Worm (Caenorhabditis elegans) whole organism, L4 larva: ENCODE data around the gene twk-45.

ENCODE experiments used
- F26F4.8 ChIP-seq: fragments of 200-800 bp; sonication (Bioruptor generic); conservative IDR thresholded peaks from 2 replicates; pipeline ENCODE4 v1.3.6; 2022; ENCODE audit warnings: missing genetic modification characterization, missing compliant biosample characterization
- F49E8.2 ChIP-seq: sonication (generic microtip); optimal IDR thresholded peaks from 2 replicates; lab custom pipeline; 2016; ENCODE audit warnings: missing compliant biosample characterization, mild to moderate bottlenecking, missing genetic modification characterization, borderline replicate concordance
- R02D3.7 ChIP-seq: fragments of 150-350 bp; sonication (generic microtip); optimal IDR thresholded peaks from 3 replicates; lab custom pipeline; 2014; ENCODE audit warnings: missing biosample characterization, missing genetic modification characterization
- Y48G9A.11 ChIP-seq: fragments of 200-800 bp; sonication (Bioruptor generic); IDR thresholded peaks from 2 replicates; pipeline ENCODE4 v1.3.6; 2022; ENCODE audit warnings: missing genetic modification reagents, missing genetic modification characterization, missing compliant biosample characterization
- ZK337.2 ChIP-seq: fragments of 200-800 bp; sonication (Bioruptor generic); IDR thresholded peaks from 2 replicates; pipeline ENCODE4 v1.3.6; 2022; ENCODE audit warnings: missing genetic modification reagents, missing genetic modification characterization, missing compliant biosample characterization
- ZK546.5 ChIP-seq, 2 experiments: sonication (generic microtip); optimal IDR thresholded peaks; 2 replicates each; lab custom pipeline; 2017; ENCODE audit warnings: missing biosample characterization in 2 of 2, missing genetic modification characterization in 2 of 2
- ama-1 ChIP-seq: fragments of 150-350 bp; optimal IDR thresholded peaks from 2 replicates; lab custom pipeline; 2014; ENCODE audit warnings: inconsistent platforms, mixed read lengths
- attf-4 ChIP-seq: sonication (generic microtip); optimal IDR thresholded peaks from 3 replicates; lab custom pipeline; 2017; ENCODE audit warnings: missing biosample characterization, missing genetic modification characterization
- ceh-44 ChIP-seq: fragments of 200-800 bp; sonication (Bioruptor generic); IDR thresholded peaks from 2 replicates; pipeline ENCODE4 v1.3.6; 2022; ENCODE audit warnings: missing genetic modification reagents, missing genetic modification characterization, missing compliant biosample characterization
- ceh-62 ChIP-seq: sonication (generic microtip); optimal IDR thresholded peaks from 2 replicates; lab custom pipeline; 2017; ENCODE audit warnings: missing biosample characterization, missing genetic modification characterization
- ces-1 ChIP-seq: fragments of 150-350 bp; sonication (generic microtip); optimal IDR thresholded peaks from 4 replicates; lab custom pipeline; 2014; ENCODE audit warnings: missing biosample characterization, missing genetic modification reagents, missing genetic modification characterization
- cey-2 ChIP-seq: sonication (generic microtip); optimal IDR thresholded peaks from 3 replicates; lab custom pipeline; 2017; ENCODE audit warnings: missing genetic modification characterization, mild to moderate bottlenecking, missing compliant biosample characterization, antibody characterized with exemption, borderline replicate concordance; ENCODE audit not compliant: insufficient read depth
- daf-12 ChIP-seq: fragments of 150-350 bp; optimal IDR thresholded peaks from 2 replicates; lab custom pipeline; 2014; ENCODE audit warnings: missing biosample characterization, missing genetic modification reagents, missing genetic modification characterization
- daf-16 ChIP-seq, 3 experiments: sonication (generic microtip); optimal IDR thresholded peaks; 2 replicates each; lab custom pipeline; 2016 to 2017; ENCODE audit warnings: missing genetic modification characterization in 3 of 3, missing genetic modification reagents in 3 of 3, mild to moderate bottlenecking in 2 of 3, missing compliant biosample characterization in 2 of 3, missing biosample characterization in 1 of 3, moderate library complexity in 1 of 3
- daf-8 ChIP-seq: fragments of 200-800 bp; sonication (Bioruptor generic); IDR thresholded peaks from 2 replicates; pipeline ENCODE4 v1.3.6; 2022; ENCODE audit warnings: missing genetic modification characterization, missing compliant biosample characterization
- dmd-6 ChIP-seq: fragments of 200-800 bp; sonication (Bioruptor generic); IDR thresholded peaks from 2 replicates; pipeline ENCODE4 v1.3.6; 2022; ENCODE audit warnings: missing genetic modification reagents, missing genetic modification characterization, missing compliant biosample characterization
- dmd-9 ChIP-seq: fragments of 200-800 bp; sonication (Bioruptor generic); IDR thresholded peaks from 2 replicates; pipeline ENCODE4 v1.3.6; 2022; ENCODE audit warnings: missing genetic modification reagents, missing genetic modification characterization, missing compliant biosample characterization
- dpl-1 ChIP-seq: fragments of 150-350 bp; optimal IDR thresholded peaks from 2 replicates; lab custom pipeline; 2014; ENCODE audit warnings: missing biosample characterization, missing genetic modification reagents, missing genetic modification characterization
- duxl-1 ChIP-seq: sonication (generic microtip); optimal IDR thresholded peaks from 2 replicates; lab custom pipeline; 2016; ENCODE audit warnings: mild to moderate bottlenecking, missing genetic modification characterization, moderate library complexity, missing compliant biosample characterization; ENCODE audit not compliant: poor library complexity
- egl-43 ChIP-seq: fragments of 200-800 bp; sonication (Bioruptor generic); IDR thresholded peaks from 2 replicates; pipeline ENCODE4 v1.3.6; 2022; ENCODE audit warnings: missing genetic modification reagents, missing genetic modification characterization, missing compliant biosample characterization
- fkh-10 ChIP-seq: fragments of 150-350 bp; optimal IDR thresholded peaks from 2 replicates; lab custom pipeline; 2014; ENCODE audit warnings: missing biosample characterization, missing genetic modification reagents, missing genetic modification characterization
- hlh-11 ChIP-seq: fragments of 200-800 bp; sonication (Bioruptor generic); optimal IDR thresholded peaks from 2 replicates; lab custom pipeline; 2018; ENCODE audit warnings: mild to moderate bottlenecking, missing genetic modification characterization, missing compliant biosample characterization
- lin-15B ChIP-seq: fragments of 150-350 bp; sonication (generic microtip); optimal IDR thresholded peaks from 3 replicates; lab custom pipeline; 2014; ENCODE audit warnings: missing biosample characterization, missing genetic modification characterization
- lin-29 ChIP-seq: fragments of 200-800 bp; sonication (Bioruptor generic); IDR thresholded peaks from 2 replicates; pipeline ENCODE4 v1.3.6; 2022; ENCODE audit warnings: missing genetic modification reagents, missing genetic modification characterization, missing compliant biosample characterization
- mep-1 ChIP-seq: fragments of 150-350 bp; sonication (generic microtip); optimal IDR thresholded peaks from 3 replicates; lab custom pipeline; 2014; ENCODE audit warnings: missing biosample characterization, missing genetic modification characterization
- nhr-11 ChIP-seq: fragments of 150-350 bp; optimal IDR thresholded peaks from 2 replicates; lab custom pipeline; 2014; ENCODE audit warnings: missing biosample characterization, missing genetic modification characterization
- nhr-111 ChIP-seq: fragments of 200-800 bp; sonication (Bioruptor generic); optimal IDR thresholded peaks from 2 replicates; lab custom pipeline; 2018; ENCODE audit warnings: mild to moderate bottlenecking, missing genetic modification characterization, missing compliant biosample characterization
- nhr-237 ChIP-seq: sonication (generic microtip); optimal IDR thresholded peaks from 2 replicates; lab custom pipeline; 2017; ENCODE audit warnings: missing biosample characterization, missing genetic modification characterization
- nhr-28 ChIP-seq: fragments of 150-350 bp; optimal IDR thresholded peaks from 2 replicates; lab custom pipeline; 2014; ENCODE audit warnings: missing biosample characterization, missing genetic modification characterization
- nhr-41 ChIP-seq: fragments of 200-800 bp; sonication (Bioruptor generic); IDR thresholded peaks from 2 replicates; pipeline ENCODE4 v1.3.6; 2022; ENCODE audit warnings: missing genetic modification reagents, missing genetic modification characterization, missing compliant biosample characterization
- nhr-42 ChIP-seq: fragments of 200-800 bp; sonication (Bioruptor generic); IDR thresholded peaks from 2 replicates; pipeline ENCODE4 v1.3.6; 2022; ENCODE audit warnings: missing genetic modification characterization, missing compliant biosample characterization
- nhr-48 ChIP-seq: sonication (generic microtip); optimal IDR thresholded peaks from 2 replicates; lab custom pipeline; 2016; ENCODE audit warnings: mild to moderate bottlenecking, missing genetic modification characterization, missing compliant biosample characterization
- nhr-77 ChIP-seq: fragments of 150-350 bp; optimal IDR thresholded peaks from 2 replicates; lab custom pipeline; 2014; ENCODE audit warnings: missing biosample characterization, missing genetic modification characterization
- pha-4 ChIP-seq, 2 experiments: fragments of 150-350 bp in 1 of 2; fragments of 200-800 bp in 1 of 2; sonication (Bioruptor generic) in 1 of 2; IDR thresholded peaks in 1 of 2; optimal IDR thresholded peaks in 1 of 2; 2 replicates each; pipeline versions ENCODE4 v1.3.6 to Lab custom; 2014 to 2022; ENCODE audit warnings: missing genetic modification characterization in 2 of 2, missing genetic modification reagents in 2 of 2, missing biosample characterization in 1 of 2, missing compliant biosample characterization in 1 of 2
- php-3 ChIP-seq: fragments of 200-800 bp; sonication (Bioruptor generic); IDR thresholded peaks from 2 replicates; pipeline ENCODE4 v1.3.6; 2022; ENCODE audit warnings: missing genetic modification reagents, missing genetic modification characterization, missing compliant biosample characterization
- pqm-1 ChIP-seq: sonication (generic microtip); optimal IDR thresholded peaks from 2 replicates; lab custom pipeline; 2017; ENCODE audit warnings: missing biosample characterization, missing genetic modification characterization
- rbr-2 ChIP-seq: sonication (generic microtip); optimal IDR thresholded peaks from 2 replicates; lab custom pipeline; 2016; ENCODE audit warnings: missing genotype, missing genetic modification characterization, missing compliant biosample characterization
- skn-1 ChIP-seq: fragments of 150-350 bp; optimal IDR thresholded peaks from 2 replicates; lab custom pipeline; 2014; ENCODE audit warnings: missing biosample characterization, missing genetic modification characterization
- snpc-1.2 ChIP-seq: fragments of 200-800 bp; sonication (Bioruptor generic); IDR thresholded peaks from 2 replicates; pipeline ENCODE4 v1.3.6; 2022; ENCODE audit warnings: missing genetic modification reagents, missing genetic modification characterization, missing compliant biosample characterization
- snpc-4 ChIP-seq: fragments of 150-350 bp; optimal IDR thresholded peaks from 2 replicates; lab custom pipeline; 2014; ENCODE audit warnings: missing biosample characterization, missing genetic modification characterization
- spr-1 ChIP-seq: sonication (generic microtip); optimal IDR thresholded peaks from 2 replicates; lab custom pipeline; 2016; ENCODE audit warnings: mild to moderate bottlenecking, missing genetic modification characterization, missing compliant biosample characterization
- spr-3 ChIP-seq: fragments of 200-800 bp; sonication (Bioruptor generic); optimal IDR thresholded peaks from 2 replicates; lab custom pipeline; 2018; ENCODE audit warnings: mild to moderate bottlenecking, missing genetic modification characterization, missing compliant biosample characterization
- tag-97 ChIP-seq: fragments of 200-800 bp; sonication (Bioruptor generic); IDR thresholded peaks from 2 replicates; pipeline ENCODE4 v1.3.6; 2022; ENCODE audit warnings: missing genetic modification characterization, missing compliant biosample characterization
- tra-1 ChIP-seq: fragments of 200-800 bp; sonication (Bioruptor generic); IDR thresholded peaks from 2 replicates; pipeline ENCODE4 v1.3.6; 2022; ENCODE audit warnings: missing genetic modification reagents, missing genetic modification characterization, missing compliant biosample characterization
- unc-39 ChIP-seq: sonication (generic microtip); optimal IDR thresholded peaks from 2 replicates; lab custom pipeline; 2017; ENCODE audit warnings: missing biosample characterization, missing genetic modification characterization
- unc-62 ChIP-seq, 3 experiments: fragments of 150-350 bp in 1 of 3; sonication (generic microtip); optimal IDR thresholded peaks in 2 of 3; peaks in 1 of 3; 1 replicate in 1 of 3; 2 replicates in 2 of 3; lab custom pipeline; 2014 to 2017; ENCODE audit warnings: missing biosample characterization in 3 of 3, missing genetic modification characterization in 3 of 3, missing genetic modification reagents in 3 of 3, missing genotype in 1 of 3
- vab-7 ChIP-seq: fragments of 200-800 bp; sonication (Bioruptor generic); IDR thresholded peaks from 2 replicates; pipeline ENCODE4 v1.3.6; 2022; ENCODE audit warnings: missing genetic modification reagents, missing genetic modification characterization, missing compliant biosample characterization
- zfp-2 ChIP-seq: sonication (generic microtip); optimal IDR thresholded peaks from 2 replicates; lab custom pipeline; 2016; ENCODE audit warnings: mild to moderate bottlenecking, missing genetic modification characterization, missing compliant biosample characterization
- zip-2 ChIP-seq: fragments of 150-350 bp; optimal IDR thresholded peaks from 2 replicates; lab custom pipeline; 2014; ENCODE audit warnings: missing biosample characterization, missing genetic modification characterization
- ztf-11 ChIP-seq: fragments of 150-350 bp; optimal IDR thresholded peaks from 2 replicates; lab custom pipeline; 2014; ENCODE audit warnings: missing biosample characterization, missing genetic modification characterization
- ztf-7 ChIP-seq: fragments of 150-350 bp; optimal IDR thresholded peaks from 2 replicates; lab custom pipeline; 2014; ENCODE audit warnings: missing biosample characterization, missing genetic modification characterization

The twk-45 gene

DNA sequence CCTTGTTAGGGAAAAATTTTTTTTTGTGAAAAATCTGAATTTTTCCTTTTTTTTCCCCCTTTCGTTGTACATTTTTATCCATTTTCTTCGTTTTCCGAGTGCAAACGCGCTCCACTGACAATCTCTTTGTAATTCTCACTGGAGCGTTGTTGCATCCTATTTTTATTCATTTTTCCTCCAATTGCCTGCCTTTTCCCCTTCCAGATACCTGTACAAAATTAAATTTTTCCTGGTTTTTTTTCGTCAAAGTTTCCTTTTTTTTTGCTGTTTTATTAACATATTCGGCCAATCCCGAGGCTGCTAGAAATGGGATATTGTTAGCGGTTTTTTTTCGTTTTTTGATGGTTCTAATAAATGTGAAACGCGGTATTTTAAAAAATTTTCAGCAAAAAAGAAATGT is 9.7 kb upstream of the twk-45 start (continued):
- TF ChIP-seq ZK546.5 (tag; optimal IDR thresholded peaks at IDR 0.05; lab: Kevin White, UChicago): no peak
- no peak for TF ChIP-seq nhr-11 (tag; lab: Kevin White, UChicago)
- TF ChIP-seq nhr-42 (GFP tag; lab: Robert Waterston, UW): 0 out of 2 replicates have a peak, but pooled peaks have one; percentile 31
- TF ChIP-seq ztf-11 (tag; lab: Kevin White, UChicago): no peak
- TF ChIP-seq egl-43 (GFP tag; lab: Robert Waterston, UW): peak; percentile 40; the same call in 1 of the 2 replicates
- TF ChIP-seq dpl-1 (GFP tag; lab: Kevin White, UChicago): no peak
- TF ChIP-seq nhr-77 (tag; lab: Kevin White, UChicago): no peak
- TF ChIP-seq unc-39 (tag; lab: Kevin White, UChicago): no peak
- TF ChIP-seq tag-97 (GFP tag; lab: Robert Waterston, UW): no peak
- peak; percentile 76 for TF ChIP-seq ama-1 (lab: Kevin White, UChicago)
- no peak for TF ChIP-seq dmd-6 (GFP tag; lab: Robert Waterston, UW)
- no peak for TF ChIP-seq fkh-10 (GFP tag; lab: Kevin White, UChicago)
- TF ChIP-seq nhr-111 (GFP tag; lab: Kevin White, UChicago): peak; percentile 60
- no peak for TF ChIP-seq spr-1
- no peak for TF ChIP-seq dmd-9 (GFP tag; lab: Robert Waterston, UW)
- TF ChIP-seq snpc-4 (tag; lab: Kevin White, UChicago): no peak
- TF ChIP-seq hlh-11 (tag; lab: Kevin White, UChicago): no peak
- no peak for TF ChIP-seq R02D3.7
- TF ChIP-seq attf-4 (tag; lab: Kevin White, UChicago): no peak
- no peak for TF ChIP-seq snpc-1.2 (GFP tag; lab: Robert Waterston, UW)
- peak in 1 of 2 experiments; percentile 31 for TF ChIP-seq daf-16 (GFP tag; optimal IDR thresholded peaks at IDR 0.05; lab: Kevin White, UChicago)
- TF ChIP-seq daf-16 (tag; optimal IDR thresholded peaks at IDR 0.05; lab: Kevin White, UChicago): peak; percentile 23
- no peak for TF ChIP-seq ztf-7 (tag; lab: Kevin White, UChicago)
- TF ChIP-seq daf-12: no peak
- no peak for TF ChIP-seq mep-1 (tag; lab: Kevin White, UChicago)
- TF ChIP-seq daf-8 (GFP tag; lab: Robert Waterston, UW): no peak
- no peak for TF ChIP-seq ceh-62 (tag; lab: Kevin White, UChicago)
- TF ChIP-seq nhr-28 (tag; lab: Kevin White, UChicago): no peak
- TF ChIP-seq vab-7: no peak
- no peak for TF ChIP-seq unc-62 (GFP tag; optimal IDR thresholded peaks at IDR 0.05 in 1 of 2; lab: Kevin White, UChicago)
- TF ChIP-seq unc-62 (tag; optimal IDR thresholded peaks at IDR 0.05; lab: Kevin White, UChicago): no peak
- TF ChIP-seq Y48G9A.11: no peak
- TF ChIP-seq zip-2 (tag; lab: Kevin White, UChicago): no peak
- TF ChIP-seq tra-1 (GFP tag; lab: Robert Waterston, UW): no peak
- no peak for TF ChIP-seq skn-1 (tag; lab: Kevin White, UChicago)
- TF ChIP-seq cey-2 (tag; lab: Kevin White, UChicago): no peak
- peak; percentile 40 for TF ChIP-seq spr-3 (GFP tag; lab: Kevin White, UChicago)
- TF ChIP-seq F49E8.2: peak; percentile 47
- no peak for TF ChIP-seq zfp-2 (tag; lab: Kevin White, UChicago)
- TF ChIP-seq lin-15B (tag; lab: Kevin White, UChicago): no peak
- TF ChIP-seq duxl-1: peak; percentile 53
- TF ChIP-seq pqm-1 (tag; lab: Kevin White, UChicago): no peak
- TF ChIP-seq ces-1 (GFP tag; lab: Kevin White, UChicago): no peak
- no peak for TF ChIP-seq lin-29 (GFP tag; lab: Robert Waterston, UW)
- no peak for TF ChIP-seq rbr-2 (tag; lab: Kevin White, UChicago)
- TF ChIP-seq pha-4 (GFP tag; IDR thresholded peaks at IDR 0.05; lab: Robert Waterston, UW): peak; percentile 25; the same call in 1 of the 2 replicates
- no peak for TF ChIP-seq pha-4 (tag; optimal IDR thresholded peaks at IDR 0.05; lab: Kevin White, UChicago)
- no peak for TF ChIP-seq F26F4.8 (GFP tag; lab: Robert Waterston, UW)
- no peak for TF ChIP-seq nhr-41 (GFP tag; lab: Robert Waterston, UW)
- no peak for TF ChIP-seq ceh-44 (GFP tag; lab: Robert Waterston, UW)
- TF ChIP-seq nhr-48 (tag; lab: Kevin White, UChicago): peak; percentile 2
- no peak for TF ChIP-seq nhr-237
- no peak for TF ChIP-seq ZK337.2
- TF ChIP-seq php-3 (GFP tag; lab: Robert Waterston, UW): no peak
